Worm (Caenorhabditis elegans): ENCODE data around the gene mec-3.

mec-3 gene

DNA sequence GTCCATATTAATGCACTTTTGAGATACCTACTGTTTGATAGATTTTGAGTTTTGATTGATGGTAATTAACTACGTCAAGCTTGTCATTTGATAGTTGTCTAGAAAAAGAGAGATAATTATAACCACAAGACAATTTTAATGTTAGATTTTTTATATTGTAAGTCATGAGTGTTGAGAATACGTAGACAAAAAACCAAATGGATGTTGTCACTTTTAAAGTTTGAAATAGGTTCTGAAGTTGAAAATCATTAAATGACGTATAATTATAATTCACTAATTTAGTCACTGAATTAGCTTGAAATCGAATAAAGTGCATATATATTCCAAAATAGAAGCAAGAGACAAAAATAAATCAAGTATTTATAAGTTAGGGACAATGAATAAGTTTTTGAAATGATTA lies 24.6 kb downstream of the mec-3 start:
- no peak for TF ChIP-seq ztf-11 (tag; optimal IDR thresholded peaks at IDR 0.05)

DNA sequence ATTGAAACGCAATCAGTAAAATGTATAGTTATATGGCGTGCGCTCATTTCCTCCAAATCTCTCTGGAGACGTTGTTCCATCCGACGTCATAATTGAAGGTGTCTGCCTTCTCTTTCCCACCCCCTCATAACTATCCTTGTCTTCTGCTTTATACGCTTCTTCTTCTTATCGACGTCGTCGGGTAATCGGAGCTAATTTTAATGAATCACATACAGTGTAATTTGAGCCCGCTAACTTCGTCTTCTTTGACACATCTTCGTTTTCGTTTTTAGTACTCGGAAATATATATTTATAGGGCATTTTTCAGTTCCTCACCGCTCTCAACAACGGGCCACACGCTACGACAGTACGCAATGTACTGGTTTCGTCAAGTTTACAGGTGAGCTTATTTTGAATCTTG lies 25.3 kb downstream of the mec-3 start, which contains the start of gene ins-1:
ins-1 (plus strand) TSS at position 301 of the 400 bp plus-strand sequence.
- TF ChIP-seq tbx-8 (GFP tag; optimal IDR thresholded peaks at IDR 0.05) (no peak), ceh-43 (GFP tag; optimal IDR thresholded peaks at IDR 0.05) (no peak), mab-5 (tag; optimal IDR thresholded peaks at IDR 0.05) (no peak), unc-39 (tag; optimal IDR thresholded peaks at IDR 0.05) (no peak), cnd-1 (tag; optimal IDR thresholded peaks at IDR 0.05) (no peak), unc-120 (tag; optimal IDR thresholded peaks at IDR 0.05; ENCODE audit: poor library complexity, severe bottlenecking) (no peak)

DNA sequence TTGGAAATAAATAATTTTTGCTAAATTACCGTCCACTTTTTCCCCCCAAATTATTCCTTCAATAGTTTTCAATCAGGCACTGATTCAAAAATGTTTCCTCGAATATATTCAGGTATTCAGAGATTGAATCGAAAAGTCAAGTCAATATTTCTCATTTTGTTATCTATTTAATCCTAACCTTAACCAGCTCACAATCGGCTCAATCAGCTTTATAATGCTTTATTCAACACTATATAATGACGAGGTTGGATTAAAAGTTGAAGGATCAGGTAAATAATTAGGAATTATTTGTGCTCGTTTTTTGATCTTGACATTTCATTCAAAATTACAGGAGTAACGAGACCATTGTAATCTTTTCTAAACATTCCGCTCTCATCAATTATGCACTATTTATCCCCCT lies 31.2 kb downstream of the mec-3 start:
- TF ChIP-seq lin-32 (GFP tag; optimal IDR thresholded peaks at IDR 0.05) (no peak), zip-8 (tag; optimal IDR thresholded peaks at IDR 0.05) (no peak), ces-1 (GFP tag; optimal IDR thresholded peaks at IDR 0.05) (no peak), bed-3 (GFP tag; optimal IDR thresholded peaks at IDR 0.05) (no peak), lin-13 (tag; optimal IDR thresholded peaks at IDR 0.05) (no peak), sem-2 (GFP tag; optimal IDR thresholded peaks at IDR 0.05) (no peak), sptf-1 (tag; optimal IDR thresholded peaks at IDR 0.05) (no peak), ceh-43 (GFP tag; optimal IDR thresholded peaks at IDR 0.05) (no peak), mep-1 (tag; optimal IDR thresholded peaks at IDR 0.05) (no peak), unc-62 (GFP tag; optimal IDR thresholded peaks at IDR 0.05) (no peak), mab-5 (tag; optimal IDR thresholded peaks at IDR 0.05) (no peak), M03D4.4 (tag; optimal IDR thresholded peaks at IDR 0.05) (no peak), pha-4 (tag; optimal IDR thresholded peaks at IDR 0.05) (no peak)

DNA sequence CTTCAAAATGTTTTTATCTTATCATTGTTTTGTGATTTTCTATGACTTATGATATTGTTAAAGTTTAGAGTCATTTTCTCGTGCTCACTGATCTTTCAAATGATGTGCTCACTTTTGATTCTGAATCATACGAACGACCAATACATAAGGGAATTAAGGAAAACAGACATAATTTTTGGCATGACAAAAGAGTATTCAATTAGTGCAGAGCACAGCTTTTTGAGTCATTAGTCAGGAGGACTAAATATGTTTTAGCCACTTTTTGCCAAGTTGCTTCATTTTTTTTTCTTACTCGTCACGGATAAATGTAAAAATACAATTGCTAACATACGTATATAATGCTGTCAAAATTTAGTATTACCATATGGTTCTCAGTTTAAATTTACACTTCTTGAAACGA lies 32.5 kb downstream of the mec-3 start, which contains the start of gene F13B12.2:
F13B12.2 (minus strand) TSS at position 2 of the 400 bp plus-strand sequence.
- no peak for TF ChIP-seq mls-2 (tag; optimal IDR thresholded peaks at IDR 0.05)
- no peak for TF ChIP-seq blmp-1 (tag; optimal IDR thresholded peaks at IDR 0.05)
- TF ChIP-seq sptf-1 (tag; optimal IDR thresholded peaks at IDR 0.05) = no peak
- no peak for TF ChIP-seq snpc-4 (tag; optimal IDR thresholded peaks at IDR 0.05)
- TF ChIP-seq lin-32 (GFP tag; optimal IDR thresholded peaks at IDR 0.05) = no peak
- TF ChIP-seq flh-1 (GFP tag; optimal IDR thresholded peaks at IDR 0.05) = no peak
- no peak for TF ChIP-seq ceh-83 (GFP tag; optimal IDR thresholded peaks at IDR 0.05)

DNA sequence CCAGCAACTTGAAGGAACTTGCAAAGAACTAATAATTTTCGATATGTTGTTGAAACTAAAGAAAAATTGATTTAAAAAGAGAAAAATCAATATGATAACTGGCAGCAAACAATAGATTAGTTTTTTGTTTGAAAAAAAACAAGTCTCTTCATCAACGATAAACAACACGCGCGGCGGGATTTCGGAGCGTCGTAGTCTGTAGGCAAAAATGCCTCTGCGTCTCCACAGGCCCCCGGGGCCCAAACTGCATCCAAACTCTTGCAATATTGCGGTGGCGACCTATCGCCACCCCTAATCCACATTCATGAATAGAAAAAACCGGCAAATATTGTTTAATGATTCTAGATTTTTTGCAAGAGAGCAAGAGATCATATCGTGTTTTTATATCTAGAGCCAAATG lies 36.5 kb downstream of the mec-3 start:
- TF ChIP-seq lin-32 (GFP tag; optimal IDR thresholded peaks at IDR 0.05) = no peak
- TF ChIP-seq lsy-2 (tag; optimal IDR thresholded peaks at IDR 0.05) = peak; percentile 27

DNA sequence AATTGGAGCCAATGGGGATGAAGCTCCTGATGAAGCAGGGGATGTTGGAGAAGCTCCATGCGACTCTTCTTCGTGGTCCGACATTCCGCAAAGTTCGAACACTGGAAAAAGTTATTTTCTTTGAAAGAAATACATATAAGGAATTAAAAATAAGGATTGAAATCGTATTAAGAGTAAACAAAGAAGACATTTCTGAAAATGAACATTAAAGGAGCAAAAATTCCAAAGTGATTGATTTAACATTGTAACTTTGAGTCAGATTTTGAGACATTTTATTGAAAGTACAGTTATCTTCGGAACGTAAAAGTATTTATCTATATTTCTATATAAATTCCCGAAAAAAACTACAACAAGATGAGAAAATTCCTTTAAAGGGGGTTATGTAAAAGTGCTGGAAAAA lies 37.1 kb downstream of the mec-3 start, which contains the start of gene F13B12.1:
F13B12.1 (minus strand) TSS at position 101 of the 400 bp plus-strand sequence.
- TF ChIP-seq lin-32 (GFP tag; optimal IDR thresholded peaks at IDR 0.05) = no peak

DNA sequence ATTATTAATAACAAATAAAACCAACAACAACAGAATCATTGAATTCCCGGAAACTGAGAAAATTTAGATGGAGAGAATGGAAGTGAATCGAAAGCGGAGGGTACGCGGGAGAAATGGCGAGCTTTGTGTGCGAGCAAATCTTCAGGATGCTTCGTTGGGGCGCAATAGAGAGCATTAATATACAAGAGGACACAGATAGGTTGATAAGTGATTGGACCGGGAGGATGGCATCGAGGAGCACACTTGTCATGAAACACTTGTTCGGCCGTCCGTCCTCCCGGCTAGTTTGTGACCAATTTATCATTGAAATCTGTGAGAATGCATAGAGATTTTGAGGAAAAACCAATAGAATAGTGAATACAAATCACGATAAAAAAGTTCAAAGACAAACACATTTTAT lies 39.4 kb downstream of the mec-3 start:
- TF ChIP-seq ztf-11 (tag; optimal IDR thresholded peaks at IDR 0.05) (no peak), unc-120 (tag; optimal IDR thresholded peaks at IDR 0.05; ENCODE audit: poor library complexity, severe bottlenecking) (peak; percentile 51), ceh-43 (GFP tag; optimal IDR thresholded peaks at IDR 0.05) (no peak), hlh-1 (tag; optimal IDR thresholded peaks at IDR 0.05) (peak; percentile 64)

DNA sequence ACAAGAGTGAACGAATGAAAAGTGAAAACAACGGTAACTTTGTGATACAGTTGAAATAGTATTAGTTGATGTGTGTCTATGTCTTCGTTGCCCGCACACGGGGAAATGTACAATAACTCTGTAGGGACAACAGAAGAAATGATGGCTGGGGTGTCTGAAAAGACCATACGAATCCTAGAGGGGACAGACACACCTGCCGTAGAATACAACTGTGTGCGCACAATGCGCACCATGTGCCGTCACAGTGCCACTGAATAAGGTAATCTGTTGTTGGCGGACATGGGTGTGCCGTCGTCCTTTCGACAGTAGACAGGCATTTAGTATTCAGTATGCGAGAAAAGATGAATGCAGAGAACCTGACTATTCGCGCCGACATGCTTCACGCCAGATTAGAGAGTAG lies 40.4 kb downstream of the mec-3 start:
- no peak for TF ChIP-seq ceh-39 (tag; optimal IDR thresholded peaks at IDR 0.05)
- TF ChIP-seq cnd-1 (tag; optimal IDR thresholded peaks at IDR 0.05) = peak; percentile 35
- TF ChIP-seq lin-32 (GFP tag; optimal IDR thresholded peaks at IDR 0.05) = peak; percentile 57
- TF ChIP-seq nhr-76 (tag; optimal IDR thresholded peaks at IDR 0.05) = no peak
- no peak for TF ChIP-seq blmp-1 (tag; optimal IDR thresholded peaks at IDR 0.05)
- TF ChIP-seq ceh-43 (GFP tag; optimal IDR thresholded peaks at IDR 0.05) = no peak
- no peak for TF ChIP-seq nhr-2 (tag; optimal IDR thresholded peaks at IDR 0.05)
- no peak for TF ChIP-seq bed-3 (GFP tag; optimal IDR thresholded peaks at IDR 0.05)
- no peak for TF ChIP-seq nhr-12 (tag; optimal IDR thresholded peaks at IDR 0.05)
- no peak for TF ChIP-seq drap-1 (GFP tag; optimal IDR thresholded peaks at IDR 0.05)
- no peak for TF ChIP-seq snpc-4 (tag; optimal IDR thresholded peaks at IDR 0.05)
- no peak for TF ChIP-seq zip-8 (tag; optimal IDR thresholded peaks at IDR 0.05)
- TF ChIP-seq elt-3 (tag; optimal IDR thresholded peaks at IDR 0.05) = no peak
- no peak for TF ChIP-seq ztf-11 (tag; optimal IDR thresholded peaks at IDR 0.05)
- no peak for TF ChIP-seq nhr-237 (tag; optimal IDR thresholded peaks at IDR 0.05)
- TF ChIP-seq nhr-28 (tag; optimal IDR thresholded peaks at IDR 0.05) = no peak
- TF ChIP-seq unc-39 (tag; optimal IDR thresholded peaks at IDR 0.05) = no peak
- TF ChIP-seq mab-5 (tag; optimal IDR thresholded peaks at IDR 0.05) = no peak
- TF ChIP-seq sem-2 (GFP tag; optimal IDR thresholded peaks at IDR 0.05) = no peak
- no peak for TF ChIP-seq unc-120 (tag; optimal IDR thresholded peaks at IDR 0.05; ENCODE audit: poor library complexity, severe bottlenecking)
- peak; percentile 61 for TF ChIP-seq pha-4 (tag; optimal IDR thresholded peaks at IDR 0.05)
- peak; percentile 2 for TF ChIP-seq ham-2 (GFP tag; optimal IDR thresholded peaks at IDR 0.05)
- TF ChIP-seq mls-2 (tag; optimal IDR thresholded peaks at IDR 0.05) = no peak
- TF ChIP-seq tbx-8 (GFP tag; optimal IDR thresholded peaks at IDR 0.05) = no peak
- no peak for TF ChIP-seq hlh-1 (tag; optimal IDR thresholded peaks at IDR 0.05)
- TF ChIP-seq elt-1 (tag; optimal IDR thresholded peaks at IDR 0.05; ENCODE audit: borderline replicate concordance, insufficient read depth) = no peak

Measured in whole organism, mixed stage, embryonic.